Worm (Caenorhabditis elegans): ENCODE results near the gene B0524.3.
A peak's percentile ranks its signal among the peaks of the same experiment; 100 is the strongest.

Gene B0524.3

ce11 chrIII:1923419-1924318 lies 36.2 kb downstream of the B0524.3 start:
- TF ChIP-seq nhr-80 (tag; optimal IDR thresholded peaks at IDR 0.05) (peak; percentile 31), F22D6.2 (tag; optimal IDR thresholded peaks at IDR 0.05) (peak; percentile 47), pbrm-1 (GFP tag; IDR thresholded peaks at IDR 0.05) (0 out of 2 replicates have a peak, but pooled peaks have one; percentile 33), ceh-58 (GFP tag; IDR thresholded peaks at IDR 0.05) (no peak), mcd-1 (GFP tag; IDR thresholded peaks at IDR 0.05) (peak; percentile 75), attf-5 (GFP tag; optimal IDR thresholded peaks at IDR 0.05) (peak; percentile 62), madf-6 (GFP tag; IDR thresholded peaks at IDR 0.05) (peak; percentile 47; the same call in 1 of the 2 replicates), attf-3 (GFP tag; conservative IDR thresholded peaks at IDR 0.05) (0 out of 2 replicates have a peak, but pooled peaks have one; percentile 48), zfh-2 (GFP tag; conservative IDR thresholded peaks at IDR 0.05) (peak; percentile 99), egrh-3 (GFP tag; IDR thresholded peaks at IDR 0.05) (peak; percentile 99), Y95B8A.8 (GFP tag; IDR thresholded peaks at IDR 0.05) (0 out of 2 replicates have a peak, but pooled peaks have one; percentile 41), hmg-1.2 (GFP tag; IDR thresholded peaks at IDR 0.05) (peak; percentile 68), F57A8.1 (GFP tag; optimal IDR thresholded peaks at IDR 0.05) (no peak), K12H6.12 (tag; optimal IDR thresholded peaks at IDR 0.05) (peak; percentile 92), attf-6 (GFP tag; IDR thresholded peaks at IDR 0.05) (no peak), mxl-1 (tag; optimal IDR thresholded peaks at IDR 0.05) (no peak), chd-7 (tag; optimal IDR thresholded peaks at IDR 0.05) (peak; percentile 93), lir-1 (GFP tag; conservative IDR thresholded peaks at IDR 0.05) (peak; percentile 65), lin-35 (GFP tag; optimal IDR thresholded peaks at IDR 0.05) (peak in 1 of 3 experiments; percentile 52), madf-10 (tag; optimal IDR thresholded peaks at IDR 0.05) (peak; percentile 95), lin-54 (GFP tag; optimal IDR thresholded peaks at IDR 0.05) (peak; percentile 36), egl-44 (GFP tag; IDR thresholded peaks at IDR 0.05) (0 out of 2 replicates have a peak, but pooled peaks have one; percentile 8), gei-17 (GFP tag; optimal IDR thresholded peaks at IDR 0.05) (peak; percentile 56), F52B5.7 (tag; optimal IDR thresholded peaks at IDR 0.05) (peak; percentile 27), nfyb-1 (GFP tag; IDR thresholded peaks at IDR 0.05) (peak; percentile 76), Y67H2A.10 (GFP tag; conservative IDR thresholded peaks at IDR 0.05) (0 out of 2 replicates have a peak, but pooled peaks have one; percentile 16), K11D2.4 (GFP tag; IDR thresholded peaks at IDR 0.05) (peak; percentile 89), aptf-3 (GFP tag; IDR thresholded peaks at IDR 0.05) (no peak), hlh-12 (tag; optimal IDR thresholded peaks at IDR 0.05) (no peak), die-1 (tag; optimal IDR thresholded peaks at IDR 0.05) (peak; percentile 49), rcor-1 (GFP tag; IDR thresholded peaks at IDR 0.05) (peak; percentile 15; the same call in 1 of the 2 replicates), athp-1 (tag; optimal IDR thresholded peaks at IDR 0.05) (peak; percentile 16), lag-1 (GFP tag; IDR thresholded peaks at IDR 0.05) (0 out of 2 replicates have a peak, but pooled peaks have one; percentile 22), tlf-1 (GFP tag; optimal IDR thresholded peaks at IDR 0.05) (peak; percentile 63), madf-8 (GFP tag; conservative IDR thresholded peaks at IDR 0.05) (no peak), ztf-26 (tag; optimal IDR thresholded peaks at IDR 0.05) (peak; percentile 91), ekl-4 (GFP tag; IDR thresholded peaks at IDR 0.05) (0 out of 2 replicates have a peak, but pooled peaks have one; percentile 35), snpc-4 (GFP tag; optimal IDR thresholded peaks at IDR 0.05) (no peak), snpc-4 (tag; optimal IDR thresholded peaks at IDR 0.05) (peak in 2 of 4 experiments; percentile 32 to 38), atf-7 (tag; optimal IDR thresholded peaks at IDR 0.05) (peak; percentile 85), ztf-3 (GFP tag; optimal IDR thresholded peaks at IDR 0.05) (peak; percentile 76), somi-1 (GFP tag; optimal IDR thresholded peaks at IDR 0.05) (peak; percentile 96), F49E8.2 (tag; optimal IDR thresholded peaks at IDR 0.05; ENCODE audit: insufficient read depth) (no peak), lin-40 (tag; optimal IDR thresholded peaks at IDR 0.05) (peak; percentile 93), dpl-1 (GFP tag; optimal IDR thresholded peaks at IDR 0.05) (peak; percentile 30), let-607 (tag; optimal IDR thresholded peaks at IDR 0.05) (no peak)
